Worm (Caenorhabditis elegans): ENCODE results near the gene irg-5.
A peak's percentile ranks its signal among the peaks of the same experiment; 100 is the strongest.

- no peak for TF ChIP-seq C34B4.2 (tag; optimal IDR thresholded peaks at IDR 0.05)
- TF ChIP-seq unc-62 (GFP tag; optimal IDR thresholded peaks at IDR 0.05) = no peak
- no peak for TF ChIP-seq fkh-10 (GFP tag; optimal IDR thresholded peaks at IDR 0.05)
- TF ChIP-seq elt-2 (tag; optimal IDR thresholded peaks at IDR 0.05) = peak; percentile 23
- no peak for TF ChIP-seq ztf-4 (tag; optimal IDR thresholded peaks at IDR 0.05)
Observed at ce11 chrV:13768941-13769436, 30.7 kb upstream of the irg-5 start, which contains the start of gene nas-24.
